Fruit fly (Drosophila melanogaster) whole organism: ENCODE results near the gene eIF3l.
A peak's percentile ranks its signal among the peaks of the same experiment; 100 is the strongest.

Experiments
- CG8478 ChIP-seq: fragments of >200 bp; optimal IDR thresholded peaks from 2 replicates; lab custom pipeline; 2018; ENCODE audit warnings: inconsistent platforms
- Dll ChIP-seq: fragments of >200 bp; optimal IDR thresholded peaks from 2 replicates; lab custom pipeline; 2017
- EcR ChIP-seq, 2 experiments: fragments of >200 bp; optimal IDR thresholded peaks; 2 replicates each; lab custom pipeline; 2017; ENCODE audit warnings: missing biosample characterization in 2 of 2, missing genetic modification characterization in 2 of 2, missing genetic modification reagents in 2 of 2
- pan ChIP-seq: fragments of >200 bp; optimal IDR thresholded peaks from 2 replicates; lab custom pipeline; 2017
- psq ChIP-seq: fragments of >200 bp; optimal IDR thresholded peaks from 2 replicates; lab custom pipeline; 2017
- usp ChIP-seq: fragments of >200 bp; optimal IDR thresholded peaks from 2 replicates; lab custom pipeline; 2017; ENCODE audit warnings: missing biosample characterization, missing genetic modification characterization, mixed read lengths

eIF3l gene

dm6 chr3L:12163693-12164092 lies 17.8 kb upstream of the eIF3l start, which contains the start of gene CG9760:
Gene CG9760, minus strand, starts transcription at chr3L:12163735.
- TF ChIP-seq CG8478 (lab: Kevin White, UChicago) (no peak), Dll (lab: Kevin White, UChicago) (peak; percentile 31)

- TF ChIP-seq usp (no peak), EcR (GFP tag; optimal IDR thresholded peaks at IDR 0.05; lab: Kevin White, UChicago) (no peak), Dll (lab: Kevin White, UChicago) (no peak), CG8478 (lab: Kevin White, UChicago) (no peak), psq (lab: Kevin White, UChicago) (no peak), pan (lab: Kevin White, UChicago) (no peak)
Observed at dm6 chr3L:12163082-12163481, 17.2 kb upstream of the eIF3l start.

dm6 chr3L:12162156-12162682 lies 16.3 kb upstream of the eIF3l start:
- no peak for TF ChIP-seq pan (lab: Kevin White, UChicago)
- no peak for TF ChIP-seq CG8478 (lab: Kevin White, UChicago)
- no peak for TF ChIP-seq psq (lab: Kevin White, UChicago)
- no peak for TF ChIP-seq EcR (GFP tag; optimal IDR thresholded peaks at IDR 0.05; lab: Kevin White, UChicago)
- TF ChIP-seq Dll (lab: Kevin White, UChicago), result no peak
- TF ChIP-seq usp, result no peak

- TF ChIP-seq Dll (lab: Kevin White, UChicago) (no peak), psq (lab: Kevin White, UChicago) (no peak), EcR (GFP tag; optimal IDR thresholded peaks at IDR 0.05; lab: Kevin White, UChicago) (no peak), CG8478 (lab: Kevin White, UChicago) (no peak)
Observed at dm6 chr3L:12149024-12149423, 3.1 kb upstream of the eIF3l start, which contains the start of gene CG32099. Gene CG32099, plus strand, starts transcription at chr3L:12149273.

dm6 chr3L:12146970-12147369 lies 1.1 kb upstream of the eIF3l start:
- TF ChIP-seq Dll (lab: Kevin White, UChicago) (no peak), CG8478 (lab: Kevin White, UChicago) (no peak), EcR (GFP tag; optimal IDR thresholded peaks at IDR 0.05; lab: Kevin White, UChicago) (no peak)

dm6 chr3L:12139232-12139698 lies 6.6 kb downstream of the eIF3l start:
- no peak for TF ChIP-seq CG8478 (lab: Kevin White, UChicago)
- no peak for TF ChIP-seq EcR (GFP tag; optimal IDR thresholded peaks at IDR 0.05; lab: Kevin White, UChicago)
- no peak for TF ChIP-seq psq (lab: Kevin White, UChicago)
- no peak for TF ChIP-seq pan (lab: Kevin White, UChicago)
- TF ChIP-seq usp, result no peak
- no peak for TF ChIP-seq Dll (lab: Kevin White, UChicago)

dm6 chr3L:12138113-12138899 lies 7.6 kb downstream of the eIF3l start, which contains the start of the genes ND-SGDH and RhoGAP68F:
Gene ND-SGDH, minus strand, starts transcription at chr3L:12138584.
Gene RhoGAP68F, plus strand, starts transcription at chr3L:12138868.
- TF ChIP-seq EcR (GFP tag; optimal IDR thresholded peaks at IDR 0.05; lab: Kevin White, UChicago) (no peak), psq (lab: Kevin White, UChicago) (no peak), Dll (lab: Kevin White, UChicago) (no peak), CG8478 (lab: Kevin White, UChicago) (no peak), usp (no peak), pan (lab: Kevin White, UChicago) (no peak)

- TF ChIP-seq EcR (GFP tag; optimal IDR thresholded peaks at IDR 0.05; lab: Kevin White, UChicago) (no peak), CG8478 (lab: Kevin White, UChicago) (no peak), pan (lab: Kevin White, UChicago) (no peak), usp (no peak), psq (lab: Kevin White, UChicago) (no peak), Dll (lab: Kevin White, UChicago) (no peak)
Observed at dm6 chr3L:12136630-12137029, 9.3 kb downstream of the eIF3l start, which contains the start of the genes CG5645 and Atg12. Gene CG5645, minus strand, starts transcription at chr3L:12136706. Gene Atg12, plus strand, starts transcription at chr3L:12136967.

dm6 chr3L:12131918-12132317 lies 14.0 kb downstream of the eIF3l start, which contains the start of gene DEF8:
Gene DEF8, plus strand, starts transcription at chr3L:12132146.
- TF ChIP-seq usp, result no peak
- TF ChIP-seq psq (lab: Kevin White, UChicago), result no peak
- no peak for TF ChIP-seq pan (lab: Kevin White, UChicago)
- no peak for TF ChIP-seq Dll (lab: Kevin White, UChicago)
- no peak for TF ChIP-seq CG8478 (lab: Kevin White, UChicago)
- TF ChIP-seq EcR (GFP tag; optimal IDR thresholded peaks at IDR 0.05; lab: Kevin White, UChicago), result no peak

- TF ChIP-seq Dll (lab: Kevin White, UChicago), result no peak
- TF ChIP-seq EcR (GFP tag; optimal IDR thresholded peaks at IDR 0.05; lab: Kevin White, UChicago), result no peak
- TF ChIP-seq CG8478 (lab: Kevin White, UChicago), result no peak
- TF ChIP-seq pan (lab: Kevin White, UChicago), result no peak
- TF ChIP-seq psq (lab: Kevin White, UChicago), result no peak
- TF ChIP-seq usp, result no peak
Observed at dm6 chr3L:12129111-12129510, 16.8 kb downstream of the eIF3l start, which contains the start of gene Lsp2. Gene Lsp2, plus strand, starts transcription at chr3L:12129393.

dm6 chr3L:12127294-12128029 lies 18.4 kb downstream of the eIF3l start, which contains the start of the genes Ir68b and CG34241:
Gene Ir68b, minus strand, starts transcription at chr3L:12127394.
Gene CG34241, plus strand, starts transcription at chr3L:12127979.
- TF ChIP-seq psq (lab: Kevin White, UChicago), result no peak
- no peak for TF ChIP-seq usp
- no peak for TF ChIP-seq CG8478 (lab: Kevin White, UChicago)
- no peak for TF ChIP-seq Dll (lab: Kevin White, UChicago)
- no peak for TF ChIP-seq EcR (GFP tag; optimal IDR thresholded peaks at IDR 0.05; lab: Kevin White, UChicago)
- TF ChIP-seq pan (lab: Kevin White, UChicago), result no peak
